Worm (Caenorhabditis elegans): ENCODE results near the gene ugt-8.

ugt-8 gene

DNA sequence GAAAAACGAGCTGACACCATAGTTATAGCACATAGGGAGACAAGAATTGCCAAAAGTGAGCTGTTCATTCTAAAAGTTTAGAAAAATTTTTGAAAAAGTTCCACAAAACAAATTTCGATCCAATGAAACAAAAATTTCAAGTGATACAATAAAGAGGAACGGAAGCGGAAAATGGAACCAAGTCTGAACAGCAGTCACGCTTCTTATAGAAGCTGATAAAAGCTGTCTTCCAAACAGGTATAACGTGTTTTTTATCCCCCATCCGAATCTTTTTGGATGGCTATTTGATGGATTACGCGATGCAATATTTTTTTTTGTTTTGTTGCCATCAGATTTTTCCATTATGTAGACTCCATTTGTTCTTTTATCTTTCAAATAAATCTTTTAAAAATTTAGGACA is 8.6 kb downstream of the ugt-8 start, which contains the start of gene H23N18.5:
Gene H23N18.5, minus strand, starts transcription at position 69 of the 400 bp plus-strand sequence.
- TF ChIP-seq nhr-43 (tag; optimal IDR thresholded peaks at IDR 0.05; ENCODE audit: poor library complexity, severe bottlenecking) (peak; percentile 77), elt-1 (tag; optimal IDR thresholded peaks at IDR 0.05) (peak; percentile 62), unc-62 (GFP tag; optimal IDR thresholded peaks at IDR 0.05) (no peak), lsy-12 (tag; optimal IDR thresholded peaks at IDR 0.05) (no peak), nhr-23 (tag; optimal IDR thresholded peaks at IDR 0.05) (peak; percentile 30)

- TF ChIP-seq eor-1 (tag; optimal IDR thresholded peaks at IDR 0.05) (no peak), ama-1 (optimal IDR thresholded peaks at IDR 0.05) (no peak), pha-4 (tag; optimal IDR thresholded peaks at IDR 0.05) (no peak), unc-39 (tag; optimal IDR thresholded peaks at IDR 0.05) (no peak), ceh-16 (tag; optimal IDR thresholded peaks at IDR 0.05) (no peak), nhr-12 (tag; optimal IDR thresholded peaks at IDR 0.05) (no peak), ceh-9 (tag; optimal IDR thresholded peaks at IDR 0.05) (no peak), lin-15B (tag; optimal IDR thresholded peaks at IDR 0.05) (no peak), egl-5 (tag; optimal IDR thresholded peaks at IDR 0.05) (no peak), R02D3.7 (tag; optimal IDR thresholded peaks at IDR 0.05) (no peak), elt-2 (tag; optimal IDR thresholded peaks at IDR 0.05) (no peak), pqm-1 (tag; optimal IDR thresholded peaks at IDR 0.05) (no peak), tbx-2 (tag; optimal IDR thresholded peaks at IDR 0.05) (no peak), ztf-4 (tag; optimal IDR thresholded peaks at IDR 0.05) (no peak), nhr-43 (tag; optimal IDR thresholded peaks at IDR 0.05; ENCODE audit: poor library complexity, severe bottlenecking) (no peak), fkh-10 (GFP tag; optimal IDR thresholded peaks at IDR 0.05) (no peak), lin-39 (tag; optimal IDR thresholded peaks at IDR 0.05) (no peak)
Observed at ce11 chrV:4913853-4914252, 10.1 kb downstream of the ugt-8 start.

ce11 chrV:4914879-4915278 is 11.1 kb downstream of the ugt-8 start, which contains the start of gene H23N18.6:
Gene H23N18.6, minus strand, starts transcription at chrV:4915079.
- TF ChIP-seq elt-2 (tag; optimal IDR thresholded peaks at IDR 0.05) (peak; percentile 72), elt-3 (tag; optimal IDR thresholded peaks at IDR 0.05) (no peak), nhr-76 (tag; optimal IDR thresholded peaks at IDR 0.05) (no peak), pqm-1 (tag; optimal IDR thresholded peaks at IDR 0.05) (peak; percentile 26)

DNA sequence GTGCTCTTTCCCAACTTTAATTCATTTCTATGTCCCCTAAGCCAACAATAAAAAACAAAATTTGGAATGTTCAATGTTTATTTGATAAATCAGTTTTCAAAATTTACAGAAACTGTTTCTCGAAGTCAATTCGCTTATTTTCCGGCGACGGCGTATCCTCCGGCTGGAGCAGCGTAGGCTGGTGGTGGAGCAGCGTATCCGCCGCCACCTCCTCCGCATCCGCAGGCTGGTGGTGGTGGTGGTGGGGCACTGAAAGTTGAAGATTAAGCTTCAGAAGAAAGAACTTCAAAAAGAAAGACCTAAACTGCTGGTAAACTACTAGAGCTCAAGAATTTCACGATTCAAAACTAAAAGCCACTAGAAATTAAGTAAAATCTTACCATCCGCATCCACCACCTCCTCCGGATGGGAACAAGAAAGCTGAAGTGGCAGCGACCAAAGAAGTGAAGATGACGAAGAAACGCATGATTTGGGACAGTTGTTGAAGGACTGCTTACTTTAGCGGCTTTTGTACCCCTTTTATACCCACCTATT is 14.4 kb downstream of the ugt-8 start, which contains the start of gene C02E7.7:
Gene C02E7.7, minus strand, starts transcription at position 484 of the 534 bp plus-strand sequence.
- TF ChIP-seq nhr-67 (tag; optimal IDR thresholded peaks at IDR 0.05) = no peak
- TF ChIP-seq mml-1 (tag; optimal IDR thresholded peaks at IDR 0.05) = no peak
- TF ChIP-seq egl-27 (tag; optimal IDR thresholded peaks at IDR 0.05) = no peak
- no peak for TF ChIP-seq snpc-4 (tag; optimal IDR thresholded peaks at IDR 0.05)
- TF ChIP-seq nhr-237 (tag; optimal IDR thresholded peaks at IDR 0.05) = no peak
- TF ChIP-seq ztf-4 (tag; optimal IDR thresholded peaks at IDR 0.05) = no peak
- TF ChIP-seq nhr-76 (tag; optimal IDR thresholded peaks at IDR 0.05) = no peak
- TF ChIP-seq jun-1 (tag; optimal IDR thresholded peaks at IDR 0.05) = no peak
- TF ChIP-seq nfya-1 (tag; optimal IDR thresholded peaks at IDR 0.05; ENCODE audit: insufficient read depth) = no peak
- no peak for TF ChIP-seq ztf-11 (tag; optimal IDR thresholded peaks at IDR 0.05)
- no peak for TF ChIP-seq lin-39 (tag; optimal IDR thresholded peaks at IDR 0.05)
- TF ChIP-seq skn-1 (tag; optimal IDR thresholded peaks at IDR 0.05) = no peak
- TF ChIP-seq lin-15B (tag; optimal IDR thresholded peaks at IDR 0.05) = no peak
- no peak for TF ChIP-seq ZK546.5 (tag; optimal IDR thresholded peaks at IDR 0.05)
- TF ChIP-seq fkh-10 (GFP tag; optimal IDR thresholded peaks at IDR 0.05) = no peak
- TF ChIP-seq elt-3 (tag; optimal IDR thresholded peaks at IDR 0.05) = no peak
- no peak for TF ChIP-seq ceh-16 (tag; optimal IDR thresholded peaks at IDR 0.05)
- no peak for TF ChIP-seq nhr-23 (tag; optimal IDR thresholded peaks at IDR 0.05)
- no peak for TF ChIP-seq lsy-12 (tag; optimal IDR thresholded peaks at IDR 0.05)
- no peak for TF ChIP-seq aly-2 (tag; optimal IDR thresholded peaks at IDR 0.05)

DNA sequence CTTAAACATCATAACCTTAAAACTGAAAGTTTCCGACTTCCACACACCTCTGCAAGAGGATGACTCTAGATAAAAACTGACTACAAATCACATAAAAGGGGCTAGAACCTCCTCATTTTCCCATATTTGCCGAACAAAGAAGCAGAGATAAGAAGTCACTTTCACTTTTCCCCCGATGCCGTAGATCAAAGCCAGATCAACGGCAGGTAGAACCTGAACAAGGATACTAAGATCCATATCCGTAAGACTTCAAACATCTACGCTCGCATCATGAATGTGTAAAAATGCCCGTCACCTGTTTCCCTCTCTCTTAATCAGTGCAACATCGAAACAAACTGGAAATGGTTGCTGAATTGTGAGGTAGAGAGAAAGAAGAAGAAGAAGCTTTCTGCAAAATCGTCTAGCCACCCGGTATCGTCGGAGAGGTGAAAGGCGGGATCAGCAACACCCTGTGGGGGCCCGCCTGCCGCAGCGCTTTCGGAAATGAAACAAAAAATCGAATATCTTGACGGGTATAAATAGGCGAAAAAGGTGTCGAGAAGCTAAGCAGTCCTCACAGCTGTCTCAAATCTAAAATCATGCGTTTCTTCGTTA is 15.0 kb downstream of the ugt-8 start, which contains the start of gene C02E7.6:
Gene C02E7.6, plus strand, starts transcription at position 544 of the 594 bp plus-strand sequence.
- TF ChIP-seq nfya-1 (tag; optimal IDR thresholded peaks at IDR 0.05; ENCODE audit: insufficient read depth) (peak; percentile 9), nhr-43 (tag; optimal IDR thresholded peaks at IDR 0.05; ENCODE audit: poor library complexity, severe bottlenecking) (peak; percentile 92), jun-1 (tag; optimal IDR thresholded peaks at IDR 0.05) (no peak), elt-1 (tag; optimal IDR thresholded peaks at IDR 0.05) (peak; percentile 94), ceh-28 (tag; optimal IDR thresholded peaks at IDR 0.05) (no peak), nhr-25 (tag; optimal IDR thresholded peaks at IDR 0.05) (peak; percentile 97), nhr-23 (tag; optimal IDR thresholded peaks at IDR 0.05) (peak; percentile 0), zag-1 (tag; optimal IDR thresholded peaks at IDR 0.05) (no peak), elt-3 (tag; optimal IDR thresholded peaks at IDR 0.05) (peak in 1 of 3 experiments; percentile 22)
